Fruit fly (Drosophila melanogaster) whole organism, adult: ENCODE results near the gene CG43074.

Experiments
- CG11617 ChIP-seq: fragments of 200-800 bp; sonication (Bioruptor generic); optimal IDR thresholded peaks from 2 replicates; lab custom pipeline; 2017; ENCODE audit warnings: mild to moderate bottlenecking, missing biosample characterization, missing genetic modification reagents, missing genetic modification characterization
- CG12768 ChIP-seq: fragments of 200-800 bp; sonication (Bioruptor generic); optimal IDR thresholded peaks from 2 replicates; lab custom pipeline; 2017; ENCODE audit warnings: missing biosample characterization, missing genetic modification characterization, mild to moderate bottlenecking, moderate library complexity, missing genetic modification reagents
- CG14711 ChIP-seq: fragments of 200-800 bp; sonication (Bioruptor generic); optimal IDR thresholded peaks from 2 replicates; lab custom pipeline; 2018; ENCODE audit warnings: missing biosample characterization, mild to moderate bottlenecking, missing genetic modification characterization, moderate library complexity
- CG1620 ChIP-seq: fragments of 200-800 bp; sonication (Bioruptor generic); optimal IDR thresholded peaks from 2 replicates; lab custom pipeline; 2016; ENCODE audit warnings: missing biosample characterization, missing genetic modification characterization
- CG33017 ChIP-seq: fragments of 200-800 bp; sonication (Bioruptor generic); optimal IDR thresholded peaks from 2 replicates; lab custom pipeline; 2018; ENCODE audit warnings: missing biosample characterization, mild to moderate bottlenecking, missing genetic modification characterization, moderate library complexity
- CG5204 ChIP-seq: fragments of 200-800 bp; sonication (Bioruptor generic); optimal IDR thresholded peaks from 2 replicates; lab custom pipeline; 2016; ENCODE audit warnings: missing biosample characterization, missing genetic modification characterization
- CG7045 ChIP-seq: fragments of 200-800 bp; sonication (Bioruptor generic); optimal IDR thresholded peaks from 2 replicates; lab custom pipeline; 2017; ENCODE audit warnings: missing biosample characterization, mild to moderate bottlenecking, missing genetic modification characterization
- CG7101 ChIP-seq: fragments of 200-800 bp; sonication (Bioruptor generic); optimal IDR thresholded peaks from 2 replicates; lab custom pipeline; 2018; ENCODE audit warnings: missing biosample characterization, mild to moderate bottlenecking, missing genetic modification characterization, moderate library complexity
- Clk ChIP-seq: fragments of 200-800 bp; sonication (Bioruptor generic); optimal IDR thresholded peaks from 2 replicates; lab custom pipeline; 2017; ENCODE audit warnings: missing biosample characterization, missing genetic modification characterization
- Crg-1 ChIP-seq: fragments of 200-800 bp; sonication (Bioruptor generic); optimal IDR thresholded peaks from 2 replicates; lab custom pipeline; 2016; ENCODE audit warnings: missing biosample characterization, missing genetic modification characterization
- Hr96 ChIP-seq: fragments of 200-800 bp; sonication (Bioruptor generic); optimal IDR thresholded peaks from 2 replicates; lab custom pipeline; 2016; ENCODE audit warnings: missing biosample characterization, missing genetic modification characterization
- Mnt ChIP-seq: fragments of 200-800 bp; sonication (Bioruptor generic); optimal IDR thresholded peaks from 2 replicates; lab custom pipeline; 2016; ENCODE audit warnings: missing biosample characterization, mild to moderate bottlenecking, missing genetic modification characterization
- bab1 ChIP-seq: fragments of 200-800 bp; sonication (Bioruptor generic); optimal IDR thresholded peaks from 3 replicates; lab custom pipeline; 2019; ENCODE audit warnings: missing biosample characterization, mild to moderate bottlenecking, missing genetic modification characterization, moderate library complexity
- cic ChIP-seq: fragments of 200-800 bp; sonication (Bioruptor generic); optimal IDR thresholded peaks from 2 replicates; lab custom pipeline; 2017; ENCODE audit warnings: missing biosample characterization, mild to moderate bottlenecking, missing genetic modification characterization, moderate library complexity
- cnc ChIP-seq, 2 experiments: fragments of >200 bp; optimal IDR thresholded peaks; 2 replicates each; lab custom pipeline; 2017
- kay ChIP-seq: fragments of 200-800 bp; sonication (Bioruptor generic); peaks from one replicate; lab custom pipeline; 2016; ENCODE audit warnings: missing biosample characterization, missing genetic modification characterization, borderline replicate concordance
- ovo ChIP-seq: fragments of 200-800 bp; sonication (Bioruptor generic); optimal IDR thresholded peaks from 2 replicates; lab custom pipeline; 2016; ENCODE audit warnings: missing biosample characterization, missing genetic modification characterization
- pad ChIP-seq: fragments of 200-800 bp; sonication (Bioruptor generic); optimal IDR thresholded peaks from 3 replicates; lab custom pipeline; 2017; ENCODE audit warnings: missing biosample characterization, missing genetic modification characterization, mild to moderate bottlenecking, moderate library complexity, missing genetic modification reagents
- tj ChIP-seq: fragments of 200-800 bp; sonication (Bioruptor generic); optimal IDR thresholded peaks from 3 replicates; lab custom pipeline; 2017; ENCODE audit warnings: missing biosample characterization, mild to moderate bottlenecking, missing genetic modification characterization, moderate library complexity
- toe ChIP-seq: fragments of 200-800 bp; sonication (Bioruptor generic); optimal IDR thresholded peaks from 2 replicates; lab custom pipeline; 2016; ENCODE audit warnings: missing biosample characterization, missing genetic modification characterization

CG43074 gene

dm6 chr3L:3484553-3484952 lies at the start of gene CG43074:
Gene CG43074 (minus strand): TSS chr3L:3484653.
- TF ChIP-seq Clk (GFP tag; lab: Kevin White, UChicago) (no peak), cnc (optimal IDR thresholded peaks at IDR 0.05; lab: Kevin White, UChicago) (no peak), tj (GFP tag; lab: Kevin White, UChicago) (no peak), CG7101 (no peak), Mnt (GFP tag; lab: Kevin White, UChicago) (no peak), toe (no peak), CG33017 (tag; lab: Kevin White, UChicago) (no peak), bab1 (GFP tag; lab: Kevin White, UChicago) (no peak), CG12768 (GFP tag; lab: Kevin White, UChicago) (no peak), Crg-1 (GFP tag; lab: Kevin White, UChicago) (no peak), ovo (GFP tag; lab: Kevin White, UChicago) (no peak), cic (GFP tag; lab: Kevin White, UChicago) (no peak), CG7045 (GFP tag; lab: Kevin White, UChicago) (no peak), pad (GFP tag; lab: Kevin White, UChicago) (no peak)

- no peak for TF ChIP-seq cnc (optimal IDR thresholded peaks at IDR 0.05; lab: Kevin White, UChicago)
- no peak for TF ChIP-seq CG12768 (GFP tag; lab: Kevin White, UChicago)
- no peak for TF ChIP-seq CG11617
- TF ChIP-seq cic (GFP tag; lab: Kevin White, UChicago), result no peak
- no peak for TF ChIP-seq tj (GFP tag; lab: Kevin White, UChicago)
- no peak for TF ChIP-seq CG14711 (tag; lab: Kevin White, UChicago)
- TF ChIP-seq CG33017 (tag; lab: Kevin White, UChicago), result no peak
Measured at dm6 chr3L:3534216-3534615, 49.8 kb upstream of the CG43074 start.

dm6 chr3L:3532867-3533266 lies 48.4 kb upstream of the CG43074 start:
- TF ChIP-seq CG33017 (tag; lab: Kevin White, UChicago) (no peak), CG14711 (tag; lab: Kevin White, UChicago) (no peak), CG12768 (GFP tag; lab: Kevin White, UChicago) (no peak), Clk (GFP tag; lab: Kevin White, UChicago) (no peak), CG11617 (no peak), Crg-1 (GFP tag; lab: Kevin White, UChicago) (no peak), pad (GFP tag; lab: Kevin White, UChicago) (no peak), kay (GFP tag; lab: Kevin White, UChicago) (no peak), Hr96 (no peak), ovo (GFP tag; lab: Kevin White, UChicago) (no peak), bab1 (GFP tag; lab: Kevin White, UChicago) (no peak)

- TF ChIP-seq tj (GFP tag; lab: Kevin White, UChicago) (no peak), CG7101 (no peak), Mnt (GFP tag; lab: Kevin White, UChicago) (no peak), toe (no peak), Clk (GFP tag; lab: Kevin White, UChicago) (no peak), Crg-1 (GFP tag; lab: Kevin White, UChicago) (no peak), CG1620 (GFP tag; lab: Kevin White, UChicago) (no peak), Hr96 (no peak), CG12768 (GFP tag; lab: Kevin White, UChicago) (no peak)
Measured at dm6 chr3L:3531359-3531758, 46.9 kb upstream of the CG43074 start.

- TF ChIP-seq tj (GFP tag; lab: Kevin White, UChicago), result no peak
- no peak for TF ChIP-seq bab1 (GFP tag; lab: Kevin White, UChicago)
Measured at dm6 chr3L:3530588-3531264, 46.3 kb upstream of the CG43074 start.

dm6 chr3L:3523766-3524165 lies 39.3 kb upstream of the CG43074 start:
- TF ChIP-seq tj (GFP tag; lab: Kevin White, UChicago) (no peak), CG5204 (no peak), Crg-1 (GFP tag; lab: Kevin White, UChicago) (no peak), cnc (optimal IDR thresholded peaks at IDR 0.05; lab: Kevin White, UChicago) (no peak)

- TF ChIP-seq CG7045 (GFP tag; lab: Kevin White, UChicago) (peak; percentile 48), cnc (optimal IDR thresholded peaks at IDR 0.05; lab: Kevin White, UChicago) (no peak), bab1 (GFP tag; lab: Kevin White, UChicago) (no peak), CG12768 (GFP tag; lab: Kevin White, UChicago) (peak; percentile 39), pad (GFP tag; lab: Kevin White, UChicago) (peak; percentile 7), CG5204 (peak; percentile 19), ovo (GFP tag; lab: Kevin White, UChicago) (peak; percentile 60), toe (no peak), CG11617 (peak; percentile 68), Clk (GFP tag; lab: Kevin White, UChicago) (no peak), CG7101 (peak; percentile 73), Mnt (GFP tag; lab: Kevin White, UChicago) (peak; percentile 17), CG1620 (GFP tag; lab: Kevin White, UChicago) (peak; percentile 26), tj (GFP tag; lab: Kevin White, UChicago) (peak; percentile 33), kay (GFP tag; lab: Kevin White, UChicago) (peak; percentile 61), Crg-1 (GFP tag; lab: Kevin White, UChicago) (peak; percentile 49), CG33017 (tag; lab: Kevin White, UChicago) (peak; percentile 58), Hr96 (peak; percentile 39), cic (GFP tag; lab: Kevin White, UChicago) (peak; percentile 87), CG14711 (tag; lab: Kevin White, UChicago) (peak; percentile 38)
Measured at dm6 chr3L:3518512-3519492, 34.3 kb upstream of the CG43074 start.
